Fruit fly (Drosophila melanogaster): ENCODE data around the gene sev.

The sev gene

dm6 chrX:11081242-11081641 is 4.9 kb downstream of the sev start (continued):
- TF ChIP-seq Abd-B (GFP tag; optimal IDR thresholded peaks at IDR 0.05) (peak; percentile 39), CG16779 (GFP tag; IDR thresholded peaks at IDR 0.05) (no peak), CG11247 (GFP tag; IDR thresholded peaks at IDR 0.05) (no peak), CG10321 (GFP tag; IDR thresholded peaks at IDR 0.05) (no peak), wor (GFP tag; IDR thresholded peaks at IDR 0.05) (no peak), HLH4C (GFP tag; IDR thresholded peaks at IDR 0.05; ENCODE audit: partially characterized antibody) (no peak), amos (GFP tag; IDR thresholded peaks at IDR 0.05; ENCODE audit: partially characterized antibody) (no peak), CG2875 (GFP tag; optimal IDR thresholded peaks at IDR 0.05) (no peak), Scr (GFP tag; IDR thresholded peaks at IDR 0.05; ENCODE audit: partially characterized antibody) (no peak), CG32532 (GFP tag; IDR thresholded peaks at IDR 0.05) (peak; percentile 31; the same call in 1 of the 2 replicates), Asciz (GFP tag; optimal IDR thresholded peaks at IDR 0.05) (peak; percentile 2), CG3407 (GFP tag; optimal IDR thresholded peaks at IDR 0.05) (no peak), pum (GFP tag; optimal IDR thresholded peaks at IDR 0.05) (no peak), CG43689 (GFP tag; IDR thresholded peaks at IDR 0.05) (no peak), CG4404 (GFP tag; IDR thresholded peaks at IDR 0.05) (no peak), CG18599 (GFP tag; optimal IDR thresholded peaks at IDR 0.05) (peak; percentile 78), ken (GFP tag; IDR thresholded peaks at IDR 0.05) (no peak), gsb (GFP tag; IDR thresholded peaks at IDR 0.05) (no peak), CG1233 (GFP tag; optimal IDR thresholded peaks at IDR 0.05) (no peak), CG15514 (GFP tag; optimal IDR thresholded peaks at IDR 0.05) (peak; percentile 46), CG7372 (GFP tag; IDR thresholded peaks at IDR 0.05) (peak; percentile 43; the same call in 1 of the 2 replicates), eve (GFP tag; optimal IDR thresholded peaks at IDR 0.05) (no peak), CG4820 (GFP tag; optimal IDR thresholded peaks at IDR 0.05) (peak; percentile 38), CG5245 (GFP tag; optimal IDR thresholded peaks at IDR 0.05) (no peak), rib (GFP tag; IDR thresholded peaks at IDR 0.05) (no peak), CG2678 (tag; optimal IDR thresholded peaks at IDR 0.05) (no peak), CG17359 (tag; optimal IDR thresholded peaks at IDR 0.05) (no peak), CG8359 (GFP tag; optimal IDR thresholded peaks at IDR 0.05; ENCODE audit: borderline replicate concordance) (no peak), zfh1 (GFP tag; IDR thresholded peaks at IDR 0.05) (0 out of 3 replicates have a peak, but pooled peaks have one; percentile 12), CG14050 (GFP tag; IDR thresholded peaks at IDR 0.05) (no peak), otp (GFP tag; IDR thresholded peaks at IDR 0.05) (no peak), B-H2 (GFP tag; optimal IDR thresholded peaks at IDR 0.05) (no peak), zfh2 (GFP tag; optimal IDR thresholded peaks at IDR 0.05) (no peak), toy (GFP tag; IDR thresholded peaks at IDR 0.05) (no peak), NC2β (GFP tag; optimal IDR thresholded peaks at IDR 0.05) (no peak), shn (GFP tag; optimal IDR thresholded peaks at IDR 0.05) (peak; percentile 16), Mad (GFP tag; optimal IDR thresholded peaks at IDR 0.05) (no peak), CG3065 (GFP tag; optimal IDR thresholded peaks at IDR 0.05) (no peak), corto (GFP tag; optimal IDR thresholded peaks at IDR 0.05) (no peak), cad (GFP tag; optimal IDR thresholded peaks at IDR 0.05) (no peak), CG11723 (GFP tag; optimal IDR thresholded peaks at IDR 0.05) (no peak), slou (GFP tag; optimal IDR thresholded peaks at IDR 0.05) (no peak), mam (GFP tag; optimal IDR thresholded peaks at IDR 0.05) (peak; percentile 25), az2 (GFP tag; optimal IDR thresholded peaks at IDR 0.05) (peak; percentile 7), Mes4 (GFP tag; optimal IDR thresholded peaks at IDR 0.05) (no peak), Hr39 (optimal IDR thresholded peaks at IDR 0.05) (no peak), Dbx (GFP tag; IDR thresholded peaks at IDR 0.05) (no peak), CkIIα-i1 (GFP tag; IDR thresholded peaks at IDR 0.05) (no peak), Awh (GFP tag; IDR thresholded peaks at IDR 0.05) (no peak), CG3995 (GFP tag; optimal IDR thresholded peaks at IDR 0.05) (no peak), Doc3 (GFP tag; IDR thresholded peaks at IDR 0.05; ENCODE audit: partially characterized antibody) (no peak), CG12236 (GFP tag; optimal IDR thresholded peaks at IDR 0.05) (no peak), Dll (GFP tag; IDR thresholded peaks at IDR 0.05; ENCODE audit: partially characterized antibody) (no peak)
